Fruit fly (Drosophila melanogaster) whole organism, embryonic: ENCODE measurements around the gene CG13081.
A peak's percentile ranks its signal among the peaks of the same experiment; 100 is the strongest.

ENCODE experiments used
- Atf3 ChIP-seq: fragments of 200-800 bp; sonication (Bioruptor generic); optimal IDR thresholded peaks from 3 replicates; lab custom pipeline; 2016; ENCODE audit warnings: missing biosample characterization, missing genetic modification characterization
- Awh ChIP-seq: fragments of 200-800 bp; sonication (Bioruptor generic); IDR thresholded peaks from 2 replicates; pipeline ENCODE4, ENCODE4 v1.3.6; 2022; ENCODE audit warnings: missing biosample characterization, missing genetic modification characterization
- BEAF-32 ChIP-seq: fragments of 200-800 bp; sonication (Bioruptor generic); optimal IDR thresholded peaks from 3 replicates; lab custom pipeline; 2017; ENCODE audit warnings: missing biosample characterization, missing genetic modification characterization, mild to moderate bottlenecking, moderate library complexity, missing genetic modification reagents
- CG10366 ChIP-seq: fragments of 200-800 bp; sonication (Bioruptor generic); IDR thresholded peaks from 2 replicates; pipeline ENCODE4 v1.3.6; 2022; ENCODE audit warnings: missing biosample characterization, missing genetic modification characterization
- CG10654 ChIP-seq: fragments of 200-800 bp; sonication (Bioruptor generic); optimal IDR thresholded peaks from 2 replicates; lab custom pipeline; 2016; ENCODE audit warnings: missing biosample characterization, missing genetic modification characterization
- CG11398 ChIP-seq: fragments of 200-800 bp; sonication (Bioruptor generic); optimal IDR thresholded peaks from 2 replicates; lab custom pipeline; 2016; ENCODE audit warnings: missing biosample characterization, missing genetic modification characterization
- CG14965 ChIP-seq: fragments of 200-800 bp; sonication (Bioruptor generic); optimal IDR thresholded peaks from 2 replicates; lab custom pipeline; 2016; ENCODE audit warnings: missing biosample characterization, missing genetic modification characterization, borderline replicate concordance
- CG15696 ChIP-seq: fragments of 200-800 bp; sonication (Bioruptor generic); optimal IDR thresholded peaks from 2 replicates; lab custom pipeline; 2019; ENCODE audit warnings: missing biosample characterization, mild to moderate bottlenecking, missing genetic modification characterization, moderate library complexity
- CG17802 ChIP-seq: fragments of 200-800 bp; sonication (Bioruptor generic); optimal IDR thresholded peaks from 2 replicates; lab custom pipeline; 2018; ENCODE audit warnings: missing biosample characterization, mild to moderate bottlenecking, missing genetic modification characterization, moderate library complexity
- CG17829 ChIP-seq: fragments of 200-800 bp; optimal IDR thresholded peaks from 2 replicates; lab custom pipeline; 2019; ENCODE audit warnings: missing biosample characterization, mild to moderate bottlenecking, missing genetic modification characterization, moderate library complexity
- CG1832 ChIP-seq: fragments of 200-800 bp; sonication (Bioruptor generic); optimal IDR thresholded peaks from 2 replicates; lab custom pipeline; 2017; ENCODE audit warnings: missing biosample characterization, mild to moderate bottlenecking, missing genetic modification characterization, inconsistent platforms
- CG18619 ChIP-seq: fragments of 200-800 bp; sonication (Bioruptor generic); optimal IDR thresholded peaks from 3 replicates; lab custom pipeline; 2017; ENCODE audit warnings: missing biosample characterization, mild to moderate bottlenecking, missing genetic modification characterization
- CG32532 ChIP-seq: fragments of 200-800 bp; sonication (Bioruptor generic); IDR thresholded peaks from 2 replicates; pipeline ENCODE4 v1.3.6; 2022; ENCODE audit warnings: missing biosample characterization, missing genetic modification characterization
- CG3838 ChIP-seq: fragments of 200-800 bp; sonication (Bioruptor generic); optimal IDR thresholded peaks from 3 replicates; lab custom pipeline; 2016; ENCODE audit warnings: missing biosample characterization, missing genetic modification characterization
- CG4282 ChIP-seq: fragments of 200-800 bp; sonication (Bioruptor generic); optimal IDR thresholded peaks from 2 replicates; lab custom pipeline; 2016; ENCODE audit warnings: missing biosample characterization, missing genetic modification characterization
- CG7987 ChIP-seq: fragments of 200-800 bp; sonication (Bioruptor generic); optimal IDR thresholded peaks from 2 replicates; lab custom pipeline; 2018; ENCODE audit warnings: missing biosample characterization, mild to moderate bottlenecking, missing genetic modification characterization, moderate library complexity
- CG8478 ChIP-seq: fragments of >200 bp; optimal IDR thresholded peaks from 2 replicates; lab custom pipeline; 2018
- CoRest ChIP-seq: fragments of 200-800 bp; sonication (Bioruptor generic); optimal IDR thresholded peaks from 3 replicates; lab custom pipeline; 2018; ENCODE audit warnings: missing biosample characterization, mild to moderate bottlenecking, missing genetic modification characterization, moderate library complexity
- Dad ChIP-seq: fragments of 200-800 bp; sonication (Bioruptor generic); optimal IDR thresholded peaks from 3 replicates; lab custom pipeline; 2016; ENCODE audit warnings: missing biosample characterization, missing genetic modification characterization
- Dek ChIP-seq: fragments of 200-800 bp; sonication (Bioruptor generic); optimal IDR thresholded peaks from 3 replicates; lab custom pipeline; 2019; ENCODE audit warnings: missing biosample characterization, mild to moderate bottlenecking, missing genetic modification characterization, moderate library complexity
- Dll ChIP-seq: fragments of 200-800 bp; sonication (Bioruptor generic); IDR thresholded peaks from 4 replicates; pipeline ENCODE4 v1.3.6; 2022; ENCODE audit warnings: missing biosample characterization, missing genetic modification characterization; ENCODE audit not compliant: partially characterized antibody
- NC2β ChIP-seq: fragments of 200-800 bp; sonication (Bioruptor generic); optimal IDR thresholded peaks from 2 replicates; lab custom pipeline; 2016; ENCODE audit warnings: missing biosample characterization, missing genetic modification characterization
- PHDP ChIP-seq: fragments of 200-800 bp; sonication (Bioruptor generic); optimal IDR thresholded peaks from 3 replicates; lab custom pipeline; 2018; ENCODE audit warnings: missing biosample characterization, mild to moderate bottlenecking, missing genetic modification characterization, moderate library complexity
- Poxn ChIP-seq: fragments of 200-800 bp; sonication (Bioruptor generic); IDR thresholded peaks from 2 replicates; pipeline ENCODE4 v1.3.6; 2022; ENCODE audit warnings: missing biosample characterization, missing genetic modification characterization
- Sry-β ChIP-seq: fragments of 200-800 bp; sonication (Bioruptor generic); optimal IDR thresholded peaks from 2 replicates; lab custom pipeline; 2018; ENCODE audit warnings: missing biosample characterization, mild to moderate bottlenecking, missing genetic modification characterization, moderate library complexity
- Usf ChIP-seq: fragments of 200-800 bp; sonication (Bioruptor generic); optimal IDR thresholded peaks from 2 replicates; lab custom pipeline; 2017; ENCODE audit warnings: missing genotype, missing biosample characterization, missing genetic modification characterization
- YL-1 ChIP-seq: fragments of 200-800 bp; sonication (Bioruptor generic); optimal IDR thresholded peaks from 3 replicates; lab custom pipeline; 2017; ENCODE audit warnings: missing biosample characterization, mild to moderate bottlenecking, missing genetic modification characterization
- ac ChIP-seq: fragments of 200-800 bp; sonication (Bioruptor generic); optimal IDR thresholded peaks from 3 replicates; lab custom pipeline; 2017; ENCODE audit warnings: missing biosample characterization, mild to moderate bottlenecking, missing genetic modification characterization
- amos ChIP-seq: fragments of 200-800 bp; sonication (Bioruptor generic); IDR thresholded peaks from 2 replicates; pipeline ENCODE4 v1.3.6; 2022; ENCODE audit warnings: missing biosample characterization, missing genetic modification characterization; ENCODE audit not compliant: partially characterized antibody
- ara ChIP-seq: fragments of 200-800 bp; sonication (Bioruptor generic); IDR thresholded peaks from 2 replicates; pipeline ENCODE4 v1.3.6; 2022; ENCODE audit warnings: missing biosample characterization, missing genetic modification characterization
- ase ChIP-seq: fragments of 200-800 bp; sonication (Bioruptor generic); IDR thresholded peaks from 3 replicates; pipeline ENCODE4 v1.3.6; 2022; ENCODE audit warnings: missing biosample characterization, missing genetic modification characterization
- bcd ChIP-seq: fragments of 200-800 bp; sonication (Bioruptor generic); optimal IDR thresholded peaks from 2 replicates; lab custom pipeline; 2017; ENCODE audit warnings: missing biosample characterization, mild to moderate bottlenecking, missing genetic modification characterization
- chm ChIP-seq: fragments of 200-800 bp; sonication (Bioruptor generic); IDR thresholded peaks from 2 replicates; pipeline ENCODE4 v1.3.6; 2022; ENCODE audit warnings: missing biosample characterization, missing genetic modification characterization
- chn ChIP-seq: fragments of 200-800 bp; sonication (Bioruptor generic); optimal IDR thresholded peaks from 2 replicates; lab custom pipeline; 2016; ENCODE audit warnings: missing biosample characterization, missing genetic modification characterization
- cwo ChIP-seq: fragments of 200-800 bp; sonication (Bioruptor generic); optimal IDR thresholded peaks from 3 replicates; lab custom pipeline; 2017; ENCODE audit warnings: missing biosample characterization, missing genetic modification characterization, mild to moderate bottlenecking, moderate library complexity, missing genetic modification reagents
- dati ChIP-seq: fragments of 200-800 bp; sonication (Bioruptor generic); IDR thresholded peaks from 2 replicates; pipeline ENCODE4 v1.3.6; 2022; ENCODE audit warnings: missing biosample characterization, missing genetic modification characterization
- eve ChIP-seq, 2 experiments: fragments of >200 bp; optimal IDR thresholded peaks; 2 replicates each; lab custom pipeline; 2017; ENCODE audit warnings: missing biosample characterization in 2 of 2, missing genetic modification characterization in 2 of 2
- ewg ChIP-seq: fragments of 200-800 bp; sonication (Bioruptor generic); optimal IDR thresholded peaks from 3 replicates; lab custom pipeline; 2017; ENCODE audit warnings: mild to moderate bottlenecking, missing biosample characterization, missing genetic modification reagents, missing genetic modification characterization
- grau ChIP-seq: fragments of 200-800 bp; optimal IDR thresholded peaks from 3 replicates; lab custom pipeline; 2019; ENCODE audit warnings: missing biosample characterization, mild to moderate bottlenecking, missing genetic modification characterization, moderate library complexity
- inv ChIP-seq: fragments of 200-800 bp; sonication (Bioruptor generic); IDR thresholded peaks from 2 replicates; pipeline ENCODE4 v1.3.6; 2022; ENCODE audit warnings: missing biosample characterization, missing genetic modification characterization; ENCODE audit not compliant: partially characterized antibody
- kay ChIP-seq: fragments of 200-800 bp; sonication (Bioruptor generic); optimal IDR thresholded peaks from 2 replicates; lab custom pipeline; 2016; ENCODE audit warnings: missing biosample characterization, missing genetic modification characterization
- klu ChIP-seq: fragments of 200-800 bp; sonication (Bioruptor generic); IDR thresholded peaks from 2 replicates; pipeline ENCODE4 v1.3.6; 2022; ENCODE audit warnings: missing biosample characterization, missing genetic modification characterization
- nom ChIP-seq: fragments of 200-800 bp; sonication (Bioruptor generic); optimal IDR thresholded peaks from 2 replicates; lab custom pipeline; 2017; ENCODE audit warnings: missing biosample characterization, missing genetic modification characterization, mild to moderate bottlenecking, moderate library complexity, missing genetic modification reagents
- org-1 ChIP-seq: fragments of 200-800 bp; sonication (Bioruptor generic); optimal IDR thresholded peaks from 2 replicates; lab custom pipeline; 2017; ENCODE audit warnings: missing biosample characterization, missing genetic modification characterization
- row ChIP-seq: fragments of 200-800 bp; sonication (Bioruptor generic); IDR thresholded peaks from 3 replicates; pipeline ENCODE4 v1.3.6; 2022; ENCODE audit warnings: missing biosample characterization, missing genetic modification characterization
- sima ChIP-seq: fragments of 200-800 bp; sonication (Bioruptor generic); optimal IDR thresholded peaks from 2 replicates; lab custom pipeline; 2016; ENCODE audit warnings: missing biosample characterization, missing genetic modification characterization
- sisA ChIP-seq: fragments of 200-800 bp; sonication (Bioruptor generic); IDR thresholded peaks from 2 replicates; pipeline ENCODE4 v1.3.6; 2022; ENCODE audit warnings: missing biosample characterization, missing genetic modification characterization
- so ChIP-seq: fragments of 200-800 bp; sonication (Bioruptor generic); IDR thresholded peaks from 3 replicates; pipeline ENCODE4 v1.3.6; 2022; ENCODE audit warnings: missing biosample characterization, missing genetic modification characterization
- sob ChIP-seq: fragments of 200-800 bp; sonication (Bioruptor generic); IDR thresholded peaks from 2 replicates; pipeline ENCODE4 v1.3.6; 2022; ENCODE audit warnings: missing biosample characterization, missing genetic modification characterization
- wor ChIP-seq: fragments of 200-800 bp; sonication (Bioruptor generic); IDR thresholded peaks from 2 replicates; pipeline ENCODE4 v1.3.6; 2022; ENCODE audit warnings: missing biosample characterization, missing genetic modification characterization
- zfh2 ChIP-seq: fragments of 200-800 bp; sonication (Bioruptor generic); optimal IDR thresholded peaks from 2 replicates; lab custom pipeline; 2016; ENCODE audit warnings: missing biosample characterization, missing genetic modification characterization

CG13081 gene

dm6 chr2L:19533247-19533646 is 7.2 kb upstream of the CG13081 start, which contains the start of gene CG33116 (continued):
- peak; percentile 23; the same call in 1 of the 2 replicates for TF ChIP-seq inv (GFP tag; lab: Robert Waterston, UW)
- TF ChIP-seq Atf3 (GFP tag; lab: Kevin White, UChicago), result peak; percentile 70
- peak; percentile 65 for TF ChIP-seq Usf (GFP tag; lab: Kevin White, UChicago)
- TF ChIP-seq ewg (GFP tag; lab: Kevin White, UChicago), result peak; percentile 67
- TF ChIP-seq sob (GFP tag; lab: Robert Waterston, UW), result peak; percentile 89
- TF ChIP-seq CoRest (tag; lab: Kevin White, UChicago), result peak; percentile 80
- no peak; the same call in 1 of the 2 replicates for TF ChIP-seq amos (GFP tag; lab: Robert Waterston, UW)
- no peak for TF ChIP-seq CG1832 (GFP tag; lab: Kevin White, UChicago)
- peak; percentile 63; the same call in 1 of the 2 replicates for TF ChIP-seq ara (GFP tag; lab: Robert Waterston, UW)
- TF ChIP-seq cwo, result peak; percentile 58
- TF ChIP-seq CG14965 (GFP tag; lab: Kevin White, UChicago), result peak; percentile 44
- peak; percentile 73 for TF ChIP-seq CG7987 (GFP tag; lab: Kevin White, UChicago)
- TF ChIP-seq ase (GFP tag; lab: Robert Waterston, UW), result peak; percentile 82
- TF ChIP-seq CG11398, result peak; percentile 60
- TF ChIP-seq chn (GFP tag; lab: Kevin White, UChicago), result peak; percentile 90
- peak; percentile 63 for TF ChIP-seq sisA
- no peak for TF ChIP-seq eve (GFP tag; optimal IDR thresholded peaks at IDR 0.05; lab: Kevin White, UChicago)
- peak; percentile 85 for TF ChIP-seq bcd (GFP tag; lab: Kevin White, UChicago)
- TF ChIP-seq CG32532, result peak; percentile 82
- peak; percentile 79 for TF ChIP-seq row
- TF ChIP-seq YL-1 (GFP tag; lab: Kevin White, UChicago), result peak; percentile 68
- peak; percentile 59 for TF ChIP-seq CG17802 (tag; lab: Kevin White, UChicago)
- peak; percentile 29 for TF ChIP-seq CG3838 (GFP tag; lab: Kevin White, UChicago)
- TF ChIP-seq Dek (tag; lab: Kevin White, UChicago), result peak; percentile 62
- TF ChIP-seq CG18619 (GFP tag; lab: Kevin White, UChicago), result peak; percentile 82
- TF ChIP-seq dati (GFP tag; lab: Robert Waterston, UW), result no peak
- TF ChIP-seq Awh, result peak; percentile 71; the same call in 1 of the 2 replicates
- TF ChIP-seq wor, result no peak
- peak; percentile 84 for TF ChIP-seq NC2β
- TF ChIP-seq klu (GFP tag; lab: Robert Waterston, UW), result peak; percentile 21; the same call in 1 of the 2 replicates
- peak; percentile 47 for TF ChIP-seq CG4282 (GFP tag; lab: Kevin White, UChicago)
- peak; percentile 70 for TF ChIP-seq nom (GFP tag; lab: Kevin White, UChicago)
- peak; percentile 52 for TF ChIP-seq ac (GFP tag; lab: Kevin White, UChicago)
- TF ChIP-seq zfh2 (GFP tag; lab: Kevin White, UChicago), result peak; percentile 87
- TF ChIP-seq Poxn (GFP tag; lab: Robert Waterston, UW), result no peak
- TF ChIP-seq org-1 (GFP tag; lab: Kevin White, UChicago), result peak; percentile 75
- TF ChIP-seq CG15696 (tag; lab: Kevin White, UChicago), result peak; percentile 85
- peak; percentile 49 for TF ChIP-seq Sry-β
- TF ChIP-seq CG10654 (GFP tag; lab: Kevin White, UChicago), result peak; percentile 84
- peak; percentile 81 for TF ChIP-seq grau (tag; lab: Kevin White, UChicago)
- TF ChIP-seq CG8478 (lab: Kevin White, UChicago), result no peak
- TF ChIP-seq BEAF-32, result peak; percentile 29
- TF ChIP-seq Dll (GFP tag; lab: Robert Waterston, UW), result 0 out of 4 replicates have a peak, but pooled peaks have one; percentile 35
- peak; percentile 71; the same call in 2 of the 3 replicates for TF ChIP-seq so (GFP tag; lab: Robert Waterston, UW)
- peak; percentile 86 for TF ChIP-seq CG17829 (tag; lab: Kevin White, UChicago)
- TF ChIP-seq PHDP (tag; lab: Kevin White, UChicago), result peak; percentile 74
- peak; percentile 36 for TF ChIP-seq kay (GFP tag; lab: Kevin White, UChicago)
- peak; percentile 1 for TF ChIP-seq sima (GFP tag; lab: Kevin White, UChicago)
- peak; percentile 86 for TF ChIP-seq chm (GFP tag; lab: Robert Waterston, UW)
- TF ChIP-seq Dad (GFP tag; lab: Kevin White, UChicago), result peak; percentile 82
- peak; percentile 70 for TF ChIP-seq CG10366 (GFP tag; lab: Robert Waterston, UW)
